Worm (Caenorhabditis elegans): ENCODE results near the gene B0464.9.

B0464.9 gene

ce11 chrIII:9516148-9516547, 50.6 kb downstream of the B0464.9 start, which contains the start of gene F55H2.7:
TSS of gene F55H2.7 (minus strand) at chrIII:9516248.
- no peak for TF ChIP-seq F13H6.1 (tag; optimal IDR thresholded peaks at IDR 0.05)
- TF ChIP-seq skn-1 (tag; optimal IDR thresholded peaks at IDR 0.05): no peak
- no peak for TF ChIP-seq unc-62 (GFP tag; optimal IDR thresholded peaks at IDR 0.05)
- no peak for TF ChIP-seq lin-13 (GFP tag; optimal IDR thresholded peaks at IDR 0.05)
- TF ChIP-seq elt-3 (tag; optimal IDR thresholded peaks at IDR 0.05): no peak
- TF ChIP-seq egl-27 (tag; optimal IDR thresholded peaks at IDR 0.05): no peak
- TF ChIP-seq mbf-1 (tag; optimal IDR thresholded peaks at IDR 0.05): no peak
- no peak for TF ChIP-seq ama-1 (optimal IDR thresholded peaks at IDR 0.05)
- TF ChIP-seq nhr-21 (tag; optimal IDR thresholded peaks at IDR 0.05): no peak
- no peak for TF ChIP-seq Y55F3AM.14 (GFP tag; optimal IDR thresholded peaks at IDR 0.05)
- TF ChIP-seq sma-3 (GFP tag; optimal IDR thresholded peaks at IDR 0.05): no peak
- TF ChIP-seq R02D3.7 (tag; optimal IDR thresholded peaks at IDR 0.05): no peak
- no peak for TF ChIP-seq nhr-129 (tag; optimal IDR thresholded peaks at IDR 0.05)
- no peak for TF ChIP-seq nhr-12 (tag; optimal IDR thresholded peaks at IDR 0.05)
- no peak for TF ChIP-seq alr-1 (tag; optimal IDR thresholded peaks at IDR 0.05)
- TF ChIP-seq ZK546.5 (tag; optimal IDR thresholded peaks at IDR 0.05): no peak

Data from whole organism, L2 larva.